Fruit fly (Drosophila melanogaster) whole organism, adult: ENCODE measurements around the gene CG4119.

Experiments used
- CG33017 ChIP-seq: fragments of 200-800 bp; sonication (Bioruptor generic); optimal IDR thresholded peaks from 2 replicates; lab custom pipeline; 2018; ENCODE audit warnings: missing biosample characterization, mild to moderate bottlenecking, missing genetic modification characterization, moderate library complexity
- CG7045 ChIP-seq: fragments of 200-800 bp; sonication (Bioruptor generic); optimal IDR thresholded peaks from 2 replicates; lab custom pipeline; 2017; ENCODE audit warnings: missing biosample characterization, mild to moderate bottlenecking, missing genetic modification characterization
- ovo ChIP-seq: fragments of 200-800 bp; sonication (Bioruptor generic); optimal IDR thresholded peaks from 2 replicates; lab custom pipeline; 2016; ENCODE audit warnings: missing biosample characterization, missing genetic modification characterization

- TF ChIP-seq ovo (GFP tag; lab: Kevin White, UChicago) (peak; percentile 68), CG33017 (peak; percentile 90), CG7045 (GFP tag; lab: Kevin White, UChicago) (peak; percentile 84)
Measured at dm6 chrX:5718476-5719012, 52.7 kb downstream of the CG4119 start.
